Worm (Caenorhabditis elegans) whole organism, L4 larva: ENCODE data around the gene Y43F8C.15.

Experiments
- F10B5.3 ChIP-seq: sonication (generic microtip); optimal IDR thresholded peaks from 2 replicates; lab custom pipeline; 2016; ENCODE audit warnings: mild to moderate bottlenecking, missing genetic modification characterization, missing compliant biosample characterization
- T20F7.1 ChIP-seq: fragments of 200-800 bp; sonication (Bioruptor generic); optimal IDR thresholded peaks from 2 replicates; lab custom pipeline; 2018; ENCODE audit warnings: mild to moderate bottlenecking, missing genetic modification characterization, missing compliant biosample characterization
- ZK337.2 ChIP-seq: fragments of 200-800 bp; sonication (Bioruptor generic); IDR thresholded peaks from 2 replicates; pipeline ENCODE4 v1.3.6; 2022; ENCODE audit warnings: missing genetic modification reagents, missing genetic modification characterization, missing compliant biosample characterization
- aha-1 ChIP-seq: fragments of 150-350 bp; peaks from one replicate; lab custom pipeline; 2014; ENCODE audit warnings: missing biosample characterization, missing genetic modification characterization
- aly-2 ChIP-seq: sonication (generic microtip); optimal IDR thresholded peaks from 2 replicates; lab custom pipeline; 2018; ENCODE audit warnings: missing biosample characterization, missing genetic modification characterization
- ama-1 ChIP-seq: fragments of 150-350 bp; optimal IDR thresholded peaks from 2 replicates; lab custom pipeline; 2014; ENCODE audit warnings: inconsistent platforms, mixed read lengths
- arid-1 ChIP-seq: fragments of 200-800 bp; sonication (Bioruptor generic); conservative IDR thresholded peaks from 2 replicates; pipeline ENCODE4 v1.3.6; 2022; ENCODE audit warnings: missing genetic modification reagents, missing genetic modification characterization, missing compliant biosample characterization
- dpl-1 ChIP-seq: fragments of 150-350 bp; optimal IDR thresholded peaks from 2 replicates; lab custom pipeline; 2014; ENCODE audit warnings: missing biosample characterization, missing genetic modification reagents, missing genetic modification characterization
- hlh-11 ChIP-seq: fragments of 200-800 bp; sonication (Bioruptor generic); optimal IDR thresholded peaks from 2 replicates; lab custom pipeline; 2018; ENCODE audit warnings: mild to moderate bottlenecking, missing genetic modification characterization, missing compliant biosample characterization
- hlh-30 ChIP-seq: sonication (generic microtip); optimal IDR thresholded peaks from 2 replicates; lab custom pipeline; 2017; ENCODE audit warnings: antibody characterized with exemption, mild to moderate bottlenecking, missing genetic modification characterization, missing compliant biosample characterization; ENCODE audit not compliant: insufficient read depth
- hmg-1.1 ChIP-seq: fragments of 200-800 bp; sonication (Bioruptor generic); IDR thresholded peaks from 2 replicates; pipeline ENCODE4 v1.3.6; 2022; ENCODE audit warnings: missing genetic modification reagents, missing genetic modification characterization, missing compliant biosample characterization
- lin-29 ChIP-seq: fragments of 200-800 bp; sonication (Bioruptor generic); IDR thresholded peaks from 2 replicates; pipeline ENCODE4 v1.3.6; 2022; ENCODE audit warnings: missing genetic modification reagents, missing genetic modification characterization, missing compliant biosample characterization
- lin-39 ChIP-seq: fragments of 150-350 bp; optimal IDR thresholded peaks from 2 replicates; lab custom pipeline; 2014; ENCODE audit warnings: missing biosample characterization, missing genetic modification reagents, missing genetic modification characterization
- madf-9 ChIP-seq: fragments of 200-800 bp; sonication (Bioruptor generic); conservative IDR thresholded peaks from 2 replicates; pipeline ENCODE4 v1.3.6; 2022; ENCODE audit warnings: missing genetic modification reagents, missing genetic modification characterization, missing compliant biosample characterization
- mdl-1 ChIP-seq, 2 experiments: fragments of 150-350 bp in 1 of 2; sonication (generic microtip) in 1 of 2; optimal IDR thresholded peaks; 2 replicates each; lab custom pipeline; 2014 to 2017; ENCODE audit warnings: missing biosample characterization in 2 of 2, missing genetic modification characterization in 2 of 2
- mdt-29 ChIP-seq: fragments of 200-800 bp; sonication (Bioruptor generic); IDR thresholded peaks from 2 replicates; pipeline ENCODE4 v1.3.6; 2022; ENCODE audit warnings: missing genetic modification reagents, missing genetic modification characterization, missing compliant biosample characterization
- mxl-3 ChIP-seq: fragments of 200-800 bp; sonication (Bioruptor generic); optimal IDR thresholded peaks from 2 replicates; lab custom pipeline; 2018; ENCODE audit warnings: mild to moderate bottlenecking, missing genetic modification characterization, missing compliant biosample characterization
- nhr-102 ChIP-seq: sonication (generic microtip); optimal IDR thresholded peaks from 2 replicates; lab custom pipeline; 2016; ENCODE audit warnings: mild to moderate bottlenecking, missing genetic modification characterization, moderate library complexity, missing compliant biosample characterization
- nhr-11 ChIP-seq: fragments of 150-350 bp; optimal IDR thresholded peaks from 2 replicates; lab custom pipeline; 2014; ENCODE audit warnings: missing biosample characterization, missing genetic modification characterization
- nhr-237 ChIP-seq: sonication (generic microtip); optimal IDR thresholded peaks from 2 replicates; lab custom pipeline; 2017; ENCODE audit warnings: missing biosample characterization, missing genetic modification characterization
- nhr-25 ChIP-seq: sonication (generic microtip); optimal IDR thresholded peaks from 2 replicates; lab custom pipeline; 2017; ENCODE audit warnings: missing genetic modification characterization, mild to moderate bottlenecking, missing compliant biosample characterization, antibody characterized with exemption, moderate library complexity, borderline replicate concordance; ENCODE audit not compliant: insufficient read depth
- nhr-28 ChIP-seq: fragments of 150-350 bp; optimal IDR thresholded peaks from 2 replicates; lab custom pipeline; 2014; ENCODE audit warnings: missing biosample characterization, missing genetic modification characterization
- nhr-6 ChIP-seq: fragments of 150-350 bp; optimal IDR thresholded peaks from 2 replicates; lab custom pipeline; 2014; ENCODE audit warnings: missing biosample characterization, missing genetic modification characterization
- nhr-77 ChIP-seq: fragments of 150-350 bp; optimal IDR thresholded peaks from 2 replicates; lab custom pipeline; 2014; ENCODE audit warnings: missing biosample characterization, missing genetic modification characterization
- php-3 ChIP-seq: fragments of 200-800 bp; sonication (Bioruptor generic); IDR thresholded peaks from 2 replicates; pipeline ENCODE4 v1.3.6; 2022; ENCODE audit warnings: missing genetic modification reagents, missing genetic modification characterization, missing compliant biosample characterization
- pqm-1 ChIP-seq: sonication (generic microtip); optimal IDR thresholded peaks from 2 replicates; lab custom pipeline; 2017; ENCODE audit warnings: missing biosample characterization, missing genetic modification characterization
- rbr-2 ChIP-seq: sonication (generic microtip); optimal IDR thresholded peaks from 2 replicates; lab custom pipeline; 2016; ENCODE audit warnings: missing genotype, missing genetic modification characterization, missing compliant biosample characterization
- sdz-12 ChIP-seq: fragments of 200-800 bp; sonication (Bioruptor generic); optimal IDR thresholded peaks from 2 replicates; lab custom pipeline; 2018; ENCODE audit warnings: mild to moderate bottlenecking, missing genetic modification characterization, missing compliant biosample characterization
- tra-1 ChIP-seq: fragments of 200-800 bp; sonication (Bioruptor generic); IDR thresholded peaks from 2 replicates; pipeline ENCODE4 v1.3.6; 2022; ENCODE audit warnings: missing genetic modification reagents, missing genetic modification characterization, missing compliant biosample characterization
- unc-39 ChIP-seq: sonication (generic microtip); optimal IDR thresholded peaks from 2 replicates; lab custom pipeline; 2017; ENCODE audit warnings: missing biosample characterization, missing genetic modification characterization
- unc-62 ChIP-seq, 3 experiments: fragments of 150-350 bp in 1 of 3; sonication (generic microtip); optimal IDR thresholded peaks in 2 of 3; peaks in 1 of 3; 1 replicate in 1 of 3; 2 replicates in 2 of 3; lab custom pipeline; 2014 to 2017; ENCODE audit warnings: missing biosample characterization in 3 of 3, missing genetic modification characterization in 3 of 3, missing genetic modification reagents in 3 of 3, missing genotype in 1 of 3
- zfp-2 ChIP-seq: sonication (generic microtip); optimal IDR thresholded peaks from 2 replicates; lab custom pipeline; 2016; ENCODE audit warnings: mild to moderate bottlenecking, missing genetic modification characterization, missing compliant biosample characterization
- zfp-3 ChIP-seq: fragments of 200-800 bp; sonication (Bioruptor generic); conservative IDR thresholded peaks from 2 replicates; pipeline ENCODE4 v1.3.6; 2022; ENCODE audit warnings: missing genetic modification reagents, missing genetic modification characterization, missing compliant biosample characterization

The Y43F8C.15 gene

ce11 chrV:19667716-19668115 is 42.7 kb downstream of the Y43F8C.15 start:
- no peak for TF ChIP-seq zfp-3 (GFP tag; lab: Robert Waterston, UW)
- TF ChIP-seq php-3 (GFP tag; lab: Robert Waterston, UW) = no peak

- TF ChIP-seq dpl-1 (GFP tag; lab: Kevin White, UChicago) (no peak), nhr-6 (tag; lab: Kevin White, UChicago) (peak; percentile 5), aha-1 (peak; percentile 31), nhr-28 (peak; percentile 49), hlh-11 (tag; lab: Kevin White, UChicago) (peak; percentile 38), lin-29 (GFP tag; lab: Robert Waterston, UW) (peak; percentile 62; the same call in 1 of the 2 replicates), nhr-25 (tag; lab: Kevin White, UChicago) (peak; percentile 12), F10B5.3 (tag; lab: Kevin White, UChicago) (no peak), unc-39 (no peak), nhr-77 (tag; lab: Kevin White, UChicago) (no peak), tra-1 (peak; percentile 63; the same call in 1 of the 2 replicates), hlh-30 (tag; lab: Kevin White, UChicago) (peak; percentile 80), mdl-1 (tag; optimal IDR thresholded peaks at IDR 0.05; lab: Kevin White, UChicago) (peak in 1 of 2 experiments; percentile 60), unc-62 (GFP tag; optimal IDR thresholded peaks at IDR 0.05 in 1 of 2; lab: Kevin White, UChicago) (peak in 1 of 2 experiments; percentile 77), unc-62 (tag; optimal IDR thresholded peaks at IDR 0.05; lab: Kevin White, UChicago) (no peak)
Measured at ce11 chrV:19666308-19666707, 44.1 kb downstream of the Y43F8C.15 start.

ce11 chrV:19664574-19664973 is 45.8 kb downstream of the Y43F8C.15 start:
- TF ChIP-seq hmg-1.1 (GFP tag; lab: Robert Waterston, UW) (no peak), madf-9 (GFP tag; lab: Robert Waterston, UW) (no peak), nhr-102 (tag; lab: Kevin White, UChicago) (no peak), sdz-12 (GFP tag; lab: Kevin White, UChicago) (no peak), nhr-237 (tag; lab: Kevin White, UChicago) (no peak), rbr-2 (tag; lab: Kevin White, UChicago) (no peak), pqm-1 (tag; lab: Kevin White, UChicago) (no peak), mxl-3 (GFP tag; lab: Kevin White, UChicago) (no peak), zfp-2 (tag; lab: Kevin White, UChicago) (no peak), ama-1 (lab: Kevin White, UChicago) (no peak), mdt-29 (GFP tag; lab: Robert Waterston, UW) (no peak), lin-39 (no peak), T20F7.1 (GFP tag; lab: Kevin White, UChicago) (no peak), ZK337.2 (GFP tag; lab: Robert Waterston, UW) (no peak), arid-1 (no peak), nhr-11 (no peak), aha-1 (no peak), mdl-1 (tag; optimal IDR thresholded peaks at IDR 0.05; lab: Kevin White, UChicago) (no peak), nhr-28 (no peak), aly-2 (tag; lab: Kevin White, UChicago) (no peak)
